Fruit fly (Drosophila melanogaster) whole organism: ENCODE measurements around the gene Apc.

Source experiments
- CG8478 ChIP-seq: fragments of >200 bp; optimal IDR thresholded peaks from 2 replicates; lab custom pipeline; 2018; ENCODE audit warnings: inconsistent platforms
- Dll ChIP-seq: fragments of >200 bp; optimal IDR thresholded peaks from 2 replicates; lab custom pipeline; 2017
- EcR ChIP-seq, 2 experiments: fragments of >200 bp; optimal IDR thresholded peaks; 2 replicates each; lab custom pipeline; 2017; ENCODE audit warnings: missing biosample characterization in 2 of 2, missing genetic modification characterization in 2 of 2, missing genetic modification reagents in 2 of 2
- pan ChIP-seq: fragments of >200 bp; optimal IDR thresholded peaks from 2 replicates; lab custom pipeline; 2017
- psq ChIP-seq: fragments of >200 bp; optimal IDR thresholded peaks from 2 replicates; lab custom pipeline; 2017
- usp ChIP-seq: fragments of >200 bp; optimal IDR thresholded peaks from 2 replicates; lab custom pipeline; 2017; ENCODE audit warnings: missing biosample characterization, missing genetic modification characterization, mixed read lengths

Gene Apc

dm6 chr3R:28870364-28870763 lies 25.8 kb upstream of the Apc start:
- TF ChIP-seq EcR (GFP tag; optimal IDR thresholded peaks at IDR 0.05; lab: Kevin White, UChicago): no peak
- TF ChIP-seq psq (lab: Kevin White, UChicago): no peak
- no peak for TF ChIP-seq CG8478
- no peak for TF ChIP-seq pan (lab: Kevin White, UChicago)
- TF ChIP-seq Dll: no peak
- TF ChIP-seq usp (GFP tag; lab: Kevin White, UChicago): no peak

DNA sequence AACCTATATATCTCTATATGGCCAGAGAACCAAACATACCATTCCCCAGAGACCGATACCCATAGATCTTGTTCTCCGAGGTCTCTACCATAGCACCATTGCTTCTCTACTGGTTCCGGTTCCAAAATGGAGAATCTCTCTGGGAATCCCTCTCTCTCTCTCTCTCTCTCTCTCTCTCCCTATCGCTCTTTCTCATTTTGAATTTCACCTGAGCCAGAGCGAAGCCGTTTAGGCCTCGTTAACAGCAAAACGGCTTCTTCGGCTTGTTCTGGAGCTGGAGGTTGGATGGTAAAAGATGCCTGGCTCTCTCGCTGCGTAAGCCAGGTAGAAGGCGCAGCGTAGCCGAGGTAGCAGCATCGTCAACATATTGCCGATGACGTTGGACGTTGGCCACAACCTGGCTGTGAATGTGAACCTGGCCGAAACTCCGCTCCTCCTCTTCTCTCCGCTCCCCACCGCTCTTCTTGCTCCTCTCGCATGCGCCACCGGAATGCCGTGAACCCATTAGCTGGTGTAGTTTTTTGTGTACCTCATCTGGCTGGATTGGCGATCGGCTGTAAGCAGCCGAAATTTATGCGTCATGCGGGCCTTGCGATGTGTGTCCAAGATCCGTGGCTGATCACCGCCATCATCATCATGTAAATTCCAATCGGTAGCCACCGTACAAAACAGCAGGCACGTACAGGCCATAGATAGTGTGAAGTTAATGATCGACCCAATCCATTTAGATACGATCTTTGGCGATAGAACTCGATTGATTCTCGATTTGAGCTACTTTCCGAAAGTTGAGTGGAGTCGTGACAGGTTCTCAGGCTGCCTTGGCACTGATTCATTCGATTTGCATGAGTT lies 17.0 kb upstream of the Apc start:
- TF ChIP-seq pan (lab: Kevin White, UChicago): no peak
- no peak for TF ChIP-seq CG8478
- no peak for TF ChIP-seq usp (GFP tag; lab: Kevin White, UChicago)
- TF ChIP-seq Dll: no peak
- TF ChIP-seq psq (lab: Kevin White, UChicago): no peak
- TF ChIP-seq EcR (GFP tag; optimal IDR thresholded peaks at IDR 0.05; lab: Kevin White, UChicago): no peak

- no peak for TF ChIP-seq EcR (GFP tag; optimal IDR thresholded peaks at IDR 0.05; lab: Kevin White, UChicago)
- no peak for TF ChIP-seq Dll
- no peak for TF ChIP-seq usp (GFP tag; lab: Kevin White, UChicago)
- no peak for TF ChIP-seq psq (lab: Kevin White, UChicago)
- no peak for TF ChIP-seq pan (lab: Kevin White, UChicago)
- no peak for TF ChIP-seq CG8478
Measured at dm6 chr3R:28860582-28860981, 16.0 kb upstream of the Apc start.

dm6 chr3R:28859058-28859526 lies 14.5 kb upstream of the Apc start, which contains the start of gene Inx3:
Gene Inx3 (minus strand): TSS chr3R:28859497.
- TF ChIP-seq pan (lab: Kevin White, UChicago): no peak
- TF ChIP-seq EcR (GFP tag; optimal IDR thresholded peaks at IDR 0.05; lab: Kevin White, UChicago): no peak
- peak; percentile 81 for TF ChIP-seq Dll

- TF ChIP-seq Dll (peak; percentile 54), usp (GFP tag; lab: Kevin White, UChicago) (no peak), CG8478 (peak; percentile 58), psq (lab: Kevin White, UChicago) (no peak), EcR (GFP tag; optimal IDR thresholded peaks at IDR 0.05; lab: Kevin White, UChicago) (no peak), pan (lab: Kevin White, UChicago) (no peak)
Measured at dm6 chr3R:28858241-28858647, 13.7 kb upstream of the Apc start.

- peak in 1 of 2 experiments; percentile 4 for TF ChIP-seq EcR (GFP tag; optimal IDR thresholded peaks at IDR 0.05; lab: Kevin White, UChicago)
- TF ChIP-seq CG8478: no peak
Measured at dm6 chr3R:28857287-28858024, 12.9 kb upstream of the Apc start.

- no peak for TF ChIP-seq CG8478
- no peak for TF ChIP-seq psq (lab: Kevin White, UChicago)
- no peak for TF ChIP-seq EcR (GFP tag; optimal IDR thresholded peaks at IDR 0.05; lab: Kevin White, UChicago)
- no peak for TF ChIP-seq Dll
- TF ChIP-seq pan (lab: Kevin White, UChicago): no peak
- TF ChIP-seq usp (GFP tag; lab: Kevin White, UChicago): no peak
Measured at dm6 chr3R:28856829-28857228, 12.3 kb upstream of the Apc start.

dm6 chr3R:28856140-28856539 lies 11.6 kb upstream of the Apc start:
- TF ChIP-seq CG8478 (no peak), usp (GFP tag; lab: Kevin White, UChicago) (no peak), EcR (GFP tag; optimal IDR thresholded peaks at IDR 0.05; lab: Kevin White, UChicago) (no peak), psq (lab: Kevin White, UChicago) (no peak), pan (lab: Kevin White, UChicago) (no peak), Dll (no peak)

DNA sequence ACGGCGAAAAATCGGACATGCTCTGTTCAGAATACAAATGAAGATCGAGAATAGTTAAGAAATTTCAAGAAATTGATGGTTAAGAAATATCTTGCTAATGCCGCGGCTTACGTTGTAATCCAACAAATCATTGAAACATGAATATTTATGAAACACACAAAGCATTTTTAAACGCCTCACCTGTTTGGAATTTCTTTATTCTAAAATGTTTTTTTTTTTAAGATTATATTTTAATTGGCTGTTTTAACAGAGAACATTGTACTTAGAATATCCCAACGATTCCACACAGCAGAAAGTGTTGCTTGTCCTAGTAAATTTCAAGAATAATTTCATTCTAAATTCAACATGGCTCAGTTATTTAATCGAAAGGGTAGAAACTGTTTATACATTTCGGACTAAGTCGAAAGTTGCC lies 7.4 kb upstream of the Apc start:
- no peak for TF ChIP-seq psq (lab: Kevin White, UChicago)
- no peak for TF ChIP-seq EcR (GFP tag; optimal IDR thresholded peaks at IDR 0.05; lab: Kevin White, UChicago)
- no peak for TF ChIP-seq Dll
- TF ChIP-seq CG8478: no peak
- TF ChIP-seq pan (lab: Kevin White, UChicago): no peak
- no peak for TF ChIP-seq usp (GFP tag; lab: Kevin White, UChicago)

dm6 chr3R:28851530-28851929 lies 7.0 kb upstream of the Apc start:
- TF ChIP-seq CG8478: no peak
- TF ChIP-seq EcR (GFP tag; optimal IDR thresholded peaks at IDR 0.05; lab: Kevin White, UChicago): no peak
- TF ChIP-seq usp (GFP tag; lab: Kevin White, UChicago): no peak
- no peak for TF ChIP-seq psq (lab: Kevin White, UChicago)
- no peak for TF ChIP-seq Dll

- TF ChIP-seq psq (lab: Kevin White, UChicago) (no peak), usp (GFP tag; lab: Kevin White, UChicago) (no peak), EcR (GFP tag; optimal IDR thresholded peaks at IDR 0.05; lab: Kevin White, UChicago) (no peak), Dll (no peak), CG8478 (no peak), pan (lab: Kevin White, UChicago) (no peak)
Measured at dm6 chr3R:28850662-28851257, 6.2 kb upstream of the Apc start.
